Fruit fly (Drosophila melanogaster) whole organism, pupa: Measurements from ENCODE around the gene Pif1B.

Source experiments
- CG10348 ChIP-seq: fragments of 200-800 bp; sonication (Bioruptor generic); IDR thresholded peaks from 2 replicates; pipeline ENCODE4 v1.3.6; 2022; ENCODE audit warnings: missing biosample characterization, missing genetic modification characterization
- CG12605 ChIP-seq: fragments of 200-800 bp; sonication (Bioruptor generic); IDR thresholded peaks from 2 replicates; pipeline ENCODE4 v1.3.6; 2022; ENCODE audit warnings: missing biosample characterization, missing genetic modification characterization
- CG13204 ChIP-seq: fragments of 200-800 bp; sonication (Bioruptor generic); optimal IDR thresholded peaks from 2 replicates; lab custom pipeline; 2018; ENCODE audit warnings: missing biosample characterization, mild to moderate bottlenecking, missing genetic modification characterization, moderate library complexity
- CG14655 ChIP-seq: fragments of 200-800 bp; sonication (Bioruptor generic); optimal IDR thresholded peaks from 3 replicates; lab custom pipeline; 2017; ENCODE audit warnings: mild to moderate bottlenecking, missing biosample characterization, missing genetic modification reagents, missing genetic modification characterization
- CG15710 ChIP-seq: fragments of 200-800 bp; sonication (Bioruptor generic); optimal IDR thresholded peaks from 2 replicates; lab custom pipeline; 2018; ENCODE audit warnings: missing biosample characterization, mild to moderate bottlenecking, missing genetic modification characterization, moderate library complexity
- CG17806 ChIP-seq: fragments of 200-800 bp; sonication (Bioruptor generic); optimal IDR thresholded peaks from 2 replicates; lab custom pipeline; 2018; ENCODE audit warnings: missing biosample characterization, mild to moderate bottlenecking, missing genetic modification characterization, moderate library complexity
- CG32121 ChIP-seq: fragments of 200-800 bp; sonication (Bioruptor generic); IDR thresholded peaks from 2 replicates; pipeline ENCODE4 v1.3.6; 2022; ENCODE audit warnings: missing biosample characterization, missing genetic modification characterization
- CG34367 ChIP-seq: fragments of 200-800 bp; sonication (Bioruptor generic); optimal IDR thresholded peaks from 2 replicates; lab custom pipeline; 2018; ENCODE audit warnings: missing biosample characterization, mild to moderate bottlenecking, missing genetic modification characterization
- CG4496 ChIP-seq: fragments of 200-800 bp; sonication (Bioruptor generic); IDR thresholded peaks from 3 replicates; pipeline ENCODE4 v1.3.6; 2022; ENCODE audit warnings: missing biosample characterization, missing genetic modification characterization
- CG8159 ChIP-seq: fragments of 200-800 bp; sonication (Bioruptor generic); optimal IDR thresholded peaks from 3 replicates; lab custom pipeline; 2018; ENCODE audit warnings: missing biosample characterization, mild to moderate bottlenecking, missing genetic modification characterization, moderate library complexity
- CG8301 ChIP-seq: fragments of 200-800 bp; sonication (Bioruptor generic); optimal IDR thresholded peaks from 2 replicates; lab custom pipeline; 2018; ENCODE audit warnings: missing biosample characterization, mild to moderate bottlenecking, missing genetic modification characterization
- CG9948 ChIP-seq: fragments of 200-800 bp; sonication (Bioruptor generic); optimal IDR thresholded peaks from 2 replicates; lab custom pipeline; 2018; ENCODE audit warnings: missing biosample characterization, mild to moderate bottlenecking, missing genetic modification characterization, moderate library complexity
- D1 ChIP-seq: fragments of 200-800 bp; sonication (Bioruptor generic); optimal IDR thresholded peaks from 2 replicates; lab custom pipeline; 2018; ENCODE audit warnings: missing biosample characterization, mild to moderate bottlenecking, missing genetic modification characterization, moderate library complexity
- EcR ChIP-seq: fragments of 200-800 bp; sonication (Bioruptor generic); optimal IDR thresholded peaks from 3 replicates; lab custom pipeline; 2019; ENCODE audit warnings: missing biosample characterization, missing genetic modification characterization, mild to moderate bottlenecking, moderate library complexity, missing genetic modification reagents
- Ets98B ChIP-seq: fragments of 200-800 bp; sonication (Bioruptor generic); IDR thresholded peaks from 2 replicates; pipeline ENCODE4 v1.3.6; 2022; ENCODE audit warnings: missing biosample characterization, missing genetic modification characterization
- Pif1A ChIP-seq: fragments of 200-800 bp; sonication (Bioruptor generic); optimal IDR thresholded peaks from 3 replicates; lab custom pipeline; 2016; ENCODE audit warnings: missing biosample characterization, missing genetic modification characterization
- Pif1B ChIP-seq: fragments of 200-800 bp; sonication (Bioruptor generic); optimal IDR thresholded peaks from 3 replicates; lab custom pipeline; 2016; ENCODE audit warnings: missing biosample characterization, missing genetic modification characterization
- Snoo ChIP-seq: fragments of 200-800 bp; sonication (Bioruptor generic); optimal IDR thresholded peaks from 3 replicates; lab custom pipeline; 2017; ENCODE audit warnings: missing biosample characterization, mild to moderate bottlenecking, missing genetic modification characterization, inconsistent platforms
- fd96Ca ChIP-seq: fragments of 200-800 bp; sonication (Bioruptor generic); IDR thresholded peaks from 3 replicates; pipeline ENCODE4 v1.3.6; 2022; ENCODE audit warnings: missing biosample characterization, missing genetic modification characterization
- gl ChIP-seq: fragments of 200-800 bp; sonication (Bioruptor generic); optimal IDR thresholded peaks from 2 replicates; lab custom pipeline; 2018; ENCODE audit warnings: missing biosample characterization, mild to moderate bottlenecking, missing genetic modification characterization
- rn ChIP-seq: fragments of 200-800 bp; sonication (Bioruptor generic); IDR thresholded peaks from 2 replicates; pipeline ENCODE4 v1.3.6; 2022; ENCODE audit warnings: missing biosample characterization, missing genetic modification characterization

Gene Pif1B

dm6 chr3R:8767998-8768397 lies 33.0 kb downstream of the Pif1B start, which contains the start of the genes CG34135 and CG11768:
Gene CG34135, minus strand, starts transcription at chr3R:8768191.
Gene CG11768, minus strand, starts transcription at chr3R:8768200.
- no peak for TF ChIP-seq rn (GFP tag; lab: Robert Waterston, UW)
- no peak for TF ChIP-seq CG10348 (GFP tag; lab: Robert Waterston, UW)
- TF ChIP-seq CG4496 (GFP tag; lab: Robert Waterston, UW), result no peak

dm6 chr3R:8748776-8749126 lies 52.2 kb downstream of the Pif1B start:
- no peak for TF ChIP-seq CG10348 (GFP tag; lab: Robert Waterston, UW)
- TF ChIP-seq CG15710 (tag; lab: Kevin White, UChicago), result no peak
- TF ChIP-seq gl (tag; lab: Kevin White, UChicago), result no peak
- TF ChIP-seq CG8301 (tag; lab: Kevin White, UChicago), result no peak
- no peak for TF ChIP-seq rn (GFP tag; lab: Robert Waterston, UW)
- no peak for TF ChIP-seq CG14655 (GFP tag; lab: Kevin White, UChicago)
- TF ChIP-seq CG9948 (tag; lab: Kevin White, UChicago), result no peak
- TF ChIP-seq CG12605 (GFP tag; lab: Robert Waterston, UW), result no peak
- TF ChIP-seq CG4496 (GFP tag; lab: Robert Waterston, UW), result no peak
- TF ChIP-seq CG8159, result no peak
- no peak for TF ChIP-seq D1 (tag; lab: Kevin White, UChicago)
- no peak for TF ChIP-seq CG17806 (tag; lab: Kevin White, UChicago)

- peak; percentile 75; the same call in 2 of the 3 replicates for TF ChIP-seq CG4496 (GFP tag; lab: Robert Waterston, UW)
- peak; percentile 42; the same call in 1 of the 2 replicates for TF ChIP-seq CG12605 (GFP tag; lab: Robert Waterston, UW)
- TF ChIP-seq CG34367, result peak; percentile 71
- TF ChIP-seq Pif1A (GFP tag; lab: Kevin White, UChicago), result peak; percentile 96
- peak; percentile 58; the same call in 2 of the 3 replicates for TF ChIP-seq fd96Ca (GFP tag; lab: Robert Waterston, UW)
- peak; percentile 1 for TF ChIP-seq gl (tag; lab: Kevin White, UChicago)
- TF ChIP-seq rn (GFP tag; lab: Robert Waterston, UW), result peak; percentile 40
- 0 out of 2 replicates have a peak, but pooled peaks have one; percentile 40 for TF ChIP-seq CG10348 (GFP tag; lab: Robert Waterston, UW)
- TF ChIP-seq CG15710 (tag; lab: Kevin White, UChicago), result peak; percentile 77
- TF ChIP-seq CG14655 (GFP tag; lab: Kevin White, UChicago), result peak; percentile 77
- peak; percentile 68 for TF ChIP-seq Ets98B (GFP tag; lab: Robert Waterston, UW)
- peak; percentile 79 for TF ChIP-seq CG8159
- peak; percentile 72 for TF ChIP-seq CG8301 (tag; lab: Kevin White, UChicago)
- no peak for TF ChIP-seq CG9948 (tag; lab: Kevin White, UChicago)
- peak; percentile 83 for TF ChIP-seq CG32121 (GFP tag; lab: Robert Waterston, UW)
- peak; percentile 40 for TF ChIP-seq CG13204 (GFP tag; lab: Kevin White, UChicago)
- TF ChIP-seq D1 (tag; lab: Kevin White, UChicago), result peak; percentile 32
- TF ChIP-seq EcR (GFP tag; lab: Kevin White, UChicago), result peak; percentile 94
- TF ChIP-seq Snoo, result peak; percentile 83
- peak; percentile 64 for TF ChIP-seq CG17806 (tag; lab: Kevin White, UChicago)
- TF ChIP-seq Pif1B (GFP tag; lab: Kevin White, UChicago), result peak; percentile 94
These were observed 52.9 kb downstream of the Pif1B start for dm6 chr3R:8747871-8748775.

- TF ChIP-seq EcR (GFP tag; lab: Kevin White, UChicago), result no peak
- TF ChIP-seq CG10348 (GFP tag; lab: Robert Waterston, UW), result no peak
- TF ChIP-seq Snoo, result peak; percentile 21
- TF ChIP-seq Pif1A (GFP tag; lab: Kevin White, UChicago), result peak; percentile 18
- TF ChIP-seq gl (tag; lab: Kevin White, UChicago), result no peak
- 0 out of 2 replicates have a peak, but pooled peaks have one; percentile 6 for TF ChIP-seq CG12605 (GFP tag; lab: Robert Waterston, UW)
- TF ChIP-seq CG9948 (tag; lab: Kevin White, UChicago), result peak; percentile 2
- peak; percentile 17; the same call in 1 of the 2 replicates for TF ChIP-seq Ets98B (GFP tag; lab: Robert Waterston, UW)
These were observed 53.7 kb downstream of the Pif1B start, which contains the start of the genes CG9801 and Nasp for dm6 chr3R:8747134-8747870. Gene CG9801, minus strand, starts transcription at chr3R:8747675. Gene Nasp, plus strand, starts transcription at chr3R:8747798.

- peak; percentile 72 for TF ChIP-seq CG14655 (GFP tag; lab: Kevin White, UChicago)
- TF ChIP-seq D1 (tag; lab: Kevin White, UChicago), result peak; percentile 56
- TF ChIP-seq CG4496 (GFP tag; lab: Robert Waterston, UW), result peak; percentile 87
- no peak for TF ChIP-seq CG10348 (GFP tag; lab: Robert Waterston, UW)
- TF ChIP-seq Ets98B (GFP tag; lab: Robert Waterston, UW), result peak; percentile 73
- peak; percentile 79 for TF ChIP-seq CG17806 (tag; lab: Kevin White, UChicago)
- TF ChIP-seq CG13204 (GFP tag; lab: Kevin White, UChicago), result peak; percentile 6
- 0 out of 2 replicates have a peak, but pooled peaks have one; percentile 28 for TF ChIP-seq rn (GFP tag; lab: Robert Waterston, UW)
- peak; percentile 68 for TF ChIP-seq CG34367
- peak; percentile 84 for TF ChIP-seq CG12605 (GFP tag; lab: Robert Waterston, UW)
- peak; percentile 78 for TF ChIP-seq CG9948 (tag; lab: Kevin White, UChicago)
- peak; percentile 84 for TF ChIP-seq CG32121 (GFP tag; lab: Robert Waterston, UW)
- TF ChIP-seq fd96Ca (GFP tag; lab: Robert Waterston, UW), result peak; percentile 52
- peak; percentile 77 for TF ChIP-seq CG15710 (tag; lab: Kevin White, UChicago)
- TF ChIP-seq Pif1A (GFP tag; lab: Kevin White, UChicago), result peak; percentile 95
- peak; percentile 92 for TF ChIP-seq Pif1B (GFP tag; lab: Kevin White, UChicago)
- peak; percentile 76 for TF ChIP-seq CG8301 (tag; lab: Kevin White, UChicago)
- peak; percentile 80 for TF ChIP-seq Snoo
- peak; percentile 86 for TF ChIP-seq CG8159
- TF ChIP-seq EcR (GFP tag; lab: Kevin White, UChicago), result no peak
- peak; percentile 42 for TF ChIP-seq gl (tag; lab: Kevin White, UChicago)
These were observed 54.6 kb downstream of the Pif1B start for dm6 chr3R:8746354-8746753.
